Worm (Caenorhabditis elegans) whole organism, young adult: ENCODE results near the gene npl-10.

Experiments
- B0035.1 ChIP-seq: sonication (generic microtip); optimal IDR thresholded peaks from 2 replicates; lab custom pipeline; 2016; ENCODE audit warnings: missing genetic modification characterization, mild to moderate bottlenecking, missing compliant biosample characterization, missing genotype, missing genetic modification reagents
- B0261.1 ChIP-seq: sonication (generic microtip); optimal IDR thresholded peaks from 2 replicates; lab custom pipeline; 2016; ENCODE audit warnings: mild to moderate bottlenecking, missing genetic modification characterization, moderate library complexity, missing compliant biosample characterization
- C17E4.6 ChIP-seq: fragments of 200-800 bp; sonication (Bioruptor generic); IDR thresholded peaks from 2 replicates; pipeline ENCODE4 v1.3.6; 2022; ENCODE audit warnings: missing genetic modification reagents, missing genetic modification characterization, missing compliant biosample characterization
- F10E7.11 ChIP-seq: sonication (generic microtip); optimal IDR thresholded peaks from 2 replicates; lab custom pipeline; 2017; ENCODE audit warnings: mild to moderate bottlenecking, missing genetic modification characterization, moderate library complexity, missing compliant biosample characterization
- F39B2.1 ChIP-seq: fragments of 200-800 bp; sonication (Bioruptor generic); IDR thresholded peaks from 2 replicates; pipeline ENCODE4 v1.3.6; 2022; ENCODE audit warnings: missing genetic modification reagents, missing genetic modification characterization, missing compliant biosample characterization
- F49E8.2 ChIP-seq: sonication (generic microtip); optimal IDR thresholded peaks from 3 replicates; lab custom pipeline; 2017; ENCODE audit warnings: missing genetic modification characterization, mild to moderate bottlenecking, missing compliant biosample characterization, antibody characterized with exemption, moderate library complexity; ENCODE audit not compliant: insufficient read depth
- F57C9.4 ChIP-seq: sonication (generic microtip); optimal IDR thresholded peaks from 2 replicates; lab custom pipeline; 2017; ENCODE audit warnings: mild to moderate bottlenecking, missing genetic modification characterization, missing compliant biosample characterization
- T07F8.4 ChIP-seq: sonication (generic microtip); optimal IDR thresholded peaks from 2 replicates; lab custom pipeline; 2016; ENCODE audit warnings: mild to moderate bottlenecking, missing genetic modification characterization, moderate library complexity, missing compliant biosample characterization
- Y56A3A.18 ChIP-seq: fragments of 200-800 bp; sonication (Bioruptor generic); IDR thresholded peaks from 2 replicates; pipeline ENCODE4 v1.3.6; 2022; ENCODE audit warnings: missing genetic modification reagents, missing genetic modification characterization, missing compliant biosample characterization
- Y79H2A.3 ChIP-seq: fragments of 200-800 bp; sonication (Bioruptor generic); conservative IDR thresholded peaks from 2 replicates; pipeline ENCODE4 v1.3.6; 2022; ENCODE audit warnings: missing genetic modification reagents, missing genetic modification characterization, missing compliant biosample characterization
- aptf-3 ChIP-seq: fragments of 200-800 bp; sonication (Bioruptor generic); IDR thresholded peaks from 2 replicates; pipeline ENCODE4 v1.3.6; 2022; ENCODE audit warnings: missing genetic modification characterization, missing compliant biosample characterization
- atf-7 ChIP-seq: sonication (generic microtip); optimal IDR thresholded peaks from 2 replicates; lab custom pipeline; 2017; ENCODE audit warnings: mild to moderate bottlenecking, missing genetic modification characterization, missing compliant biosample characterization
- attf-6 ChIP-seq: fragments of 200-800 bp; sonication (Bioruptor generic); IDR thresholded peaks from 2 replicates; pipeline ENCODE4 v1.3.6; 2022; ENCODE audit warnings: missing genetic modification reagents, missing genetic modification characterization, missing compliant biosample characterization
- bed-1 ChIP-seq: fragments of 200-800 bp; sonication (Bioruptor generic); IDR thresholded peaks from 2 replicates; pipeline ENCODE4 v1.3.6; 2022; ENCODE audit warnings: missing genetic modification reagents, missing genetic modification characterization, missing compliant biosample characterization
- bed-2 ChIP-seq: fragments of 200-800 bp; sonication (Bioruptor generic); IDR thresholded peaks from 2 replicates; pipeline ENCODE4 v1.3.6; 2022; ENCODE audit warnings: missing genetic modification reagents, missing genetic modification characterization, missing compliant biosample characterization
- ceh-79 ChIP-seq: sonication (generic microtip); optimal IDR thresholded peaks from 2 replicates; lab custom pipeline; 2017; ENCODE audit warnings: mild to moderate bottlenecking, missing genetic modification characterization, missing compliant biosample characterization
- ceh-91 ChIP-seq: fragments of 200-800 bp; sonication (Bioruptor generic); IDR thresholded peaks from 2 replicates; pipeline ENCODE4 v1.3.6; 2022; ENCODE audit warnings: missing genetic modification reagents, missing genetic modification characterization, missing compliant biosample characterization
- die-1 ChIP-seq: sonication (generic microtip); optimal IDR thresholded peaks from 2 replicates; lab custom pipeline; 2016; ENCODE audit warnings: missing genotype, mild to moderate bottlenecking, missing genetic modification characterization, missing compliant biosample characterization
- dox-1 ChIP-seq: fragments of 200-800 bp; sonication (Bioruptor generic); IDR thresholded peaks from 2 replicates; pipeline ENCODE4 v1.3.6; 2022; ENCODE audit warnings: missing genetic modification reagents, missing genetic modification characterization, missing compliant biosample characterization
- dpl-1 ChIP-seq: fragments of 150-350 bp; optimal IDR thresholded peaks from 2 replicates; lab custom pipeline; 2014; ENCODE audit warnings: missing biosample characterization, missing genetic modification reagents, missing genetic modification characterization
- fkh-3 ChIP-seq: sonication (generic microtip); optimal IDR thresholded peaks from 2 replicates; lab custom pipeline; 2016; ENCODE audit warnings: mild to moderate bottlenecking, missing genetic modification characterization, missing compliant biosample characterization
- hmg-1.2 ChIP-seq: fragments of 200-800 bp; sonication (Bioruptor generic); IDR thresholded peaks from 2 replicates; pipeline ENCODE4 v1.3.6; 2022; ENCODE audit warnings: missing genetic modification reagents, missing genetic modification characterization, missing compliant biosample characterization
- hsf-1 ChIP-seq: fragments of 200-800 bp; sonication (Bioruptor generic); IDR thresholded peaks from 2 replicates; pipeline ENCODE4 v1.3.6; 2022; ENCODE audit warnings: missing genetic modification reagents, missing genetic modification characterization, missing compliant biosample characterization
- lag-1 ChIP-seq: fragments of 200-800 bp; sonication (Bioruptor generic); IDR thresholded peaks from 2 replicates; pipeline ENCODE4 v1.3.6; 2022; ENCODE audit warnings: missing genetic modification reagents, missing genetic modification characterization, missing compliant biosample characterization
- lin-35 ChIP-seq, 3 experiments: fragments of 150-350 bp in 2 of 3; sonication (generic microtip) in 1 of 3; optimal IDR thresholded peaks; 2 replicates each; lab custom pipeline; 2014 to 2018; ENCODE audit warnings: missing biosample characterization in 3 of 3, missing genetic modification characterization in 3 of 3, missing genetic modification reagents in 3 of 3
- lin-40 ChIP-seq: sonication (generic microtip); optimal IDR thresholded peaks from 2 replicates; lab custom pipeline; 2016; ENCODE audit warnings: missing genetic modification characterization, mild to moderate bottlenecking, missing compliant biosample characterization, missing genotype, missing genetic modification reagents
- lir-1 ChIP-seq: fragments of 200-800 bp; sonication (Bioruptor generic); conservative IDR thresholded peaks from 2 replicates; pipeline ENCODE4 v1.3.6; 2022; ENCODE audit warnings: missing genetic modification reagents, missing genetic modification characterization, missing compliant biosample characterization
- lsl-1 ChIP-seq: fragments of 200-800 bp; sonication (Bioruptor generic); optimal IDR thresholded peaks from 2 replicates; lab custom pipeline; 2018; ENCODE audit warnings: mild to moderate bottlenecking, missing genetic modification characterization, moderate library complexity, missing compliant biosample characterization
- madf-3 ChIP-seq: fragments of 200-800 bp; sonication (Bioruptor generic); IDR thresholded peaks from 2 replicates; pipeline ENCODE4 v1.3.6; 2022; ENCODE audit warnings: missing genetic modification reagents, missing genetic modification characterization, missing compliant biosample characterization
- madf-6 ChIP-seq: fragments of 200-800 bp; sonication (Bioruptor generic); IDR thresholded peaks from 2 replicates; pipeline ENCODE4 v1.3.6; 2022; ENCODE audit warnings: missing genetic modification reagents, missing genetic modification characterization, missing compliant biosample characterization
- nhr-80 ChIP-seq: sonication (generic microtip); optimal IDR thresholded peaks from 2 replicates; lab custom pipeline; 2016; ENCODE audit warnings: missing genetic modification characterization, missing compliant biosample characterization
- pha-4 ChIP-seq: fragments of 150-350 bp; sonication (generic microtip); optimal IDR thresholded peaks from 2 replicates; lab custom pipeline; 2014; ENCODE audit warnings: missing biosample characterization, missing genetic modification reagents, missing genetic modification characterization
- rpc-1 ChIP-seq, 2 experiments: fragments of 150-350 bp in 1 of 2; sonication (generic microtip) in 1 of 2; optimal IDR thresholded peaks; 2 replicates each; lab custom pipeline; 2014 to 2018; ENCODE audit warnings: missing biosample characterization in 1 of 2, missing genetic modification characterization in 1 of 2, missing genetic modification reagents in 1 of 2, missing genotype in 1 of 2
- snpc-1.3 ChIP-seq: sonication (generic microtip); optimal IDR thresholded peaks from 2 replicates; lab custom pipeline; 2017; ENCODE audit warnings: missing genetic modification characterization, mild to moderate bottlenecking, missing compliant biosample characterization, antibody characterized with exemption, moderate library complexity, missing genotype, missing genetic modification reagents; ENCODE audit not compliant: insufficient read depth
- unc-62 ChIP-seq: fragments of 150-350 bp; optimal IDR thresholded peaks from 2 replicates; lab custom pipeline; 2014; ENCODE audit warnings: missing biosample characterization, missing genetic modification reagents, missing genetic modification characterization
- xnd-1 ChIP-seq: sonication (generic microtip); optimal IDR thresholded peaks from 2 replicates; lab custom pipeline; 2016; ENCODE audit warnings: missing genotype, missing genetic modification reagents, missing genetic modification characterization, missing compliant biosample characterization
- zim-3 ChIP-seq: sonication (generic microtip); optimal IDR thresholded peaks from 2 replicates; lab custom pipeline; 2017; ENCODE audit warnings: mild to moderate bottlenecking, missing genetic modification characterization, moderate library complexity, missing compliant biosample characterization
- ztf-18 ChIP-seq: sonication (generic microtip); optimal IDR thresholded peaks from 2 replicates; lab custom pipeline; 2016; ENCODE audit warnings: missing genotype, mild to moderate bottlenecking, missing genetic modification characterization, missing compliant biosample characterization
- ztf-26 ChIP-seq: sonication (generic microtip); optimal IDR thresholded peaks from 2 replicates; lab custom pipeline; 2017; ENCODE audit warnings: missing genetic modification characterization, missing compliant biosample characterization
- ztf-28 ChIP-seq: fragments of 200-800 bp; sonication (Bioruptor generic); IDR thresholded peaks from 2 replicates; pipeline ENCODE4 v1.3.6; 2022; ENCODE audit warnings: missing genetic modification reagents, missing genetic modification characterization, missing compliant biosample characterization

Gene npl-10

ce11 chrIII:3970395-3970794 is 34.7 kb upstream of the npl-10 start:
- TF ChIP-seq hmg-1.2 (GFP tag; lab: Robert Waterston, UW) = no peak
- TF ChIP-seq die-1 = no peak
- TF ChIP-seq T07F8.4 (tag; lab: Kevin White, UChicago) = no peak
- no peak for TF ChIP-seq lag-1 (GFP tag; lab: Robert Waterston, UW)
- no peak for TF ChIP-seq ztf-18 (tag; lab: Kevin White, UChicago)
- no peak for TF ChIP-seq pha-4 (tag; lab: Kevin White, UChicago)
- TF ChIP-seq ztf-28 = no peak
- no peak for TF ChIP-seq dpl-1
- no peak for TF ChIP-seq ceh-79 (tag; lab: Kevin White, UChicago)
- no peak for TF ChIP-seq bed-1

ce11 chrIII:3969133-3969532 is 33.4 kb upstream of the npl-10 start:
- TF ChIP-seq lsl-1 (GFP tag; lab: Kevin White, UChicago) = no peak
- TF ChIP-seq dpl-1 = no peak
- no peak for TF ChIP-seq xnd-1
- TF ChIP-seq madf-3 = no peak
- no peak for TF ChIP-seq madf-6
- no peak for TF ChIP-seq attf-6 (GFP tag; lab: Robert Waterston, UW)
- TF ChIP-seq unc-62 (GFP tag; lab: Kevin White, UChicago) = no peak
- no peak for TF ChIP-seq snpc-1.3 (tag; lab: Kevin White, UChicago)
- TF ChIP-seq F57C9.4 (tag; lab: Kevin White, UChicago) = no peak
- TF ChIP-seq ceh-91 = no peak
- TF ChIP-seq atf-7 (tag; lab: Kevin White, UChicago) = no peak

ce11 chrIII:3966143-3966542 is 30.4 kb upstream of the npl-10 start:
- TF ChIP-seq fkh-3 (tag; lab: Kevin White, UChicago) = no peak
- TF ChIP-seq aptf-3 = no peak
- no peak for TF ChIP-seq hsf-1 (GFP tag; lab: Robert Waterston, UW)
- TF ChIP-seq ceh-91 = no peak
- TF ChIP-seq lag-1 (GFP tag; lab: Robert Waterston, UW) = no peak

ce11 chrIII:3964237-3964636 is 28.5 kb upstream of the npl-10 start, which contains the start of gene R10E9.2:
R10E9.2 (minus strand) TSS chrIII:3964337.
- no peak for TF ChIP-seq lin-40 (tag; lab: Kevin White, UChicago)
- TF ChIP-seq bed-2 (GFP tag; lab: Robert Waterston, UW) = no peak
- no peak for TF ChIP-seq F39B2.1 (GFP tag; lab: Robert Waterston, UW)
- no peak for TF ChIP-seq B0261.1

ce11 chrIII:3959987-3960386 is 24.3 kb upstream of the npl-10 start, which contains the start of gene R10E9.3:
R10E9.3 (plus strand) TSS chrIII:3960221.
- peak; percentile 33; the same call in 1 of the 2 replicates for TF ChIP-seq hmg-1.2 (GFP tag; lab: Robert Waterston, UW)
- TF ChIP-seq nhr-80 = peak; percentile 58
- no peak for TF ChIP-seq unc-62 (GFP tag; lab: Kevin White, UChicago)
- TF ChIP-seq dox-1 (GFP tag; lab: Robert Waterston, UW) = no peak

ce11 chrIII:3959206-3959605 is 23.5 kb upstream of the npl-10 start:
- no peak for TF ChIP-seq hmg-1.2 (GFP tag; lab: Robert Waterston, UW)
- no peak for TF ChIP-seq B0035.1 (tag; lab: Kevin White, UChicago)
- TF ChIP-seq ztf-28 = no peak
- no peak for TF ChIP-seq F10E7.11 (tag; lab: Kevin White, UChicago)
- no peak for TF ChIP-seq snpc-1.3 (tag; lab: Kevin White, UChicago)
- TF ChIP-seq aptf-3 = no peak
- no peak for TF ChIP-seq fkh-3 (tag; lab: Kevin White, UChicago)
- TF ChIP-seq zim-3 (tag; lab: Kevin White, UChicago) = no peak
- no peak for TF ChIP-seq F49E8.2 (tag; lab: Kevin White, UChicago)
- TF ChIP-seq Y79H2A.3 (GFP tag; lab: Robert Waterston, UW) = no peak
- no peak for TF ChIP-seq ztf-26 (tag; lab: Kevin White, UChicago)
- TF ChIP-seq C17E4.6 (GFP tag; lab: Robert Waterston, UW) = no peak
- TF ChIP-seq lin-35 (GFP tag; optimal IDR thresholded peaks at IDR 0.05; lab: Kevin White, UChicago) = no peak
- TF ChIP-seq lsl-1 (GFP tag; lab: Kevin White, UChicago) = no peak
- TF ChIP-seq madf-6 = no peak
- no peak for TF ChIP-seq rpc-1 (optimal IDR thresholded peaks at IDR 0.05; lab: Kevin White, UChicago)
- TF ChIP-seq rpc-1 (tag; optimal IDR thresholded peaks at IDR 0.05; lab: Kevin White, UChicago) = no peak
- TF ChIP-seq dox-1 (GFP tag; lab: Robert Waterston, UW) = no peak
- no peak for TF ChIP-seq Y56A3A.18 (GFP tag; lab: Robert Waterston, UW)
- TF ChIP-seq lir-1 = no peak
